Fruit fly (Drosophila melanogaster) whole organism, embryonic: Measurements from ENCODE around the gene CG12608.

ENCODE experiments used
- B-H1 ChIP-seq: fragments of 200-800 bp; sonication (Bioruptor generic); IDR thresholded peaks from 3 replicates; pipeline ENCODE4 v1.3.6; 2022; ENCODE audit warnings: missing biosample characterization, missing genetic modification characterization
- B-H2 ChIP-seq: fragments of 200-800 bp; sonication (Bioruptor generic); optimal IDR thresholded peaks from 2 replicates; lab custom pipeline; 2018; ENCODE audit warnings: missing biosample characterization, mild to moderate bottlenecking, missing genetic modification characterization
- CG10209 ChIP-seq: fragments of 200-800 bp; sonication (Bioruptor generic); optimal IDR thresholded peaks from 3 replicates; lab custom pipeline; 2017; ENCODE audit warnings: missing biosample characterization, mild to moderate bottlenecking, missing genetic modification characterization, missing genetic modification reagents
- CG10431 ChIP-seq: fragments of 200-800 bp; sonication (Bioruptor generic); optimal IDR thresholded peaks from 3 replicates; lab custom pipeline; 2018; ENCODE audit warnings: missing biosample characterization, mild to moderate bottlenecking, missing genetic modification characterization
- CG10462 ChIP-seq: fragments of 200-800 bp; sonication (Bioruptor generic); optimal IDR thresholded peaks from 2 replicates; lab custom pipeline; 2016; ENCODE audit warnings: missing biosample characterization, missing genetic modification characterization
- CG10959 ChIP-seq: fragments of 200-800 bp; sonication (Bioruptor generic); IDR thresholded peaks from 2 replicates; pipeline ENCODE4 v1.3.6; 2022; ENCODE audit warnings: missing biosample characterization, missing genetic modification characterization
- CG11398 ChIP-seq: fragments of 200-800 bp; sonication (Bioruptor generic); optimal IDR thresholded peaks from 2 replicates; lab custom pipeline; 2016; ENCODE audit warnings: missing biosample characterization, missing genetic modification characterization
- CG11695 ChIP-seq: fragments of 200-800 bp; sonication (Bioruptor generic); IDR thresholded peaks from 3 replicates; pipeline ENCODE4 v1.3.6; 2022; ENCODE audit warnings: missing biosample characterization, missing genetic modification characterization
- CG11696 ChIP-seq: fragments of 200-800 bp; sonication (Bioruptor generic); IDR thresholded peaks from 2 replicates; pipeline ENCODE4 v1.3.6; 2022; ENCODE audit warnings: missing biosample characterization, missing genetic modification characterization
- CG12219 ChIP-seq: fragments of 200-800 bp; sonication (Bioruptor generic); optimal IDR thresholded peaks from 3 replicates; lab custom pipeline; 2018; ENCODE audit warnings: missing biosample characterization, mild to moderate bottlenecking, missing genetic modification characterization
- CG15601 ChIP-seq: fragments of 200-800 bp; sonication (Bioruptor generic); optimal IDR thresholded peaks from 3 replicates; lab custom pipeline; 2019; ENCODE audit warnings: missing biosample characterization, mild to moderate bottlenecking, missing genetic modification characterization, moderate library complexity
- CG17186 ChIP-seq: fragments of 200-800 bp; sonication (Bioruptor generic); optimal IDR thresholded peaks from 3 replicates; lab custom pipeline; 2017; ENCODE audit warnings: missing biosample characterization, missing genetic modification reagents, missing genetic modification characterization
- CG2678 ChIP-seq: fragments of 200-800 bp; sonication (Bioruptor generic); optimal IDR thresholded peaks from 3 replicates; lab custom pipeline; 2019; ENCODE audit warnings: missing biosample characterization, mild to moderate bottlenecking, missing genetic modification characterization, moderate library complexity
- CG30020 ChIP-seq: fragments of 200-800 bp; optimal IDR thresholded peaks from 2 replicates; lab custom pipeline; 2019; ENCODE audit warnings: missing biosample characterization, mild to moderate bottlenecking, missing genetic modification characterization, moderate library complexity
- CG31441 ChIP-seq: fragments of 200-800 bp; sonication (Bioruptor generic); IDR thresholded peaks from 2 replicates; pipeline ENCODE4 v1.3.6; 2022; ENCODE audit warnings: missing biosample characterization, missing genetic modification characterization
- CG34422 ChIP-seq: fragments of 200-800 bp; sonication (Bioruptor generic); IDR thresholded peaks from 3 replicates; pipeline ENCODE4 v1.3.6; 2022; ENCODE audit warnings: missing biosample characterization, missing genetic modification characterization
- CG4820 ChIP-seq: fragments of 200-800 bp; sonication (Bioruptor generic); optimal IDR thresholded peaks from 3 replicates; lab custom pipeline; 2016; ENCODE audit warnings: missing biosample characterization, missing genetic modification characterization
- CG6272 ChIP-seq: fragments of 200-800 bp; sonication (Bioruptor generic); IDR thresholded peaks from 2 replicates; pipeline ENCODE4 v1.3.6; 2022; ENCODE audit warnings: missing biosample characterization, missing genetic modification characterization
- CG6854 ChIP-seq: fragments of 200-800 bp; sonication (Bioruptor generic); optimal IDR thresholded peaks from 3 replicates; lab custom pipeline; 2017; ENCODE audit warnings: missing biosample characterization, mild to moderate bottlenecking, missing genetic modification characterization
- CG7963 ChIP-seq: fragments of 200-800 bp; sonication (Bioruptor generic); IDR thresholded peaks from 3 replicates; pipeline ENCODE4 v1.3.6; 2022; ENCODE audit warnings: missing biosample characterization, missing genetic modification characterization; ENCODE audit not compliant: partially characterized antibody
- CG7987 ChIP-seq: fragments of 200-800 bp; sonication (Bioruptor generic); optimal IDR thresholded peaks from 2 replicates; lab custom pipeline; 2018; ENCODE audit warnings: missing biosample characterization, mild to moderate bottlenecking, missing genetic modification characterization, moderate library complexity
- CG9215 ChIP-seq: fragments of 200-800 bp; sonication (Bioruptor generic); IDR thresholded peaks from 2 replicates; pipeline ENCODE4 v1.3.6; 2022; ENCODE audit warnings: missing biosample characterization, missing genetic modification characterization
- CG9817 ChIP-seq: fragments of 200-800 bp; sonication (Bioruptor generic); optimal IDR thresholded peaks from 2 replicates; lab custom pipeline; 2018; ENCODE audit warnings: missing biosample characterization, mild to moderate bottlenecking, missing genetic modification characterization, moderate library complexity
- D19A ChIP-seq: fragments of 200-800 bp; optimal IDR thresholded peaks from 3 replicates; lab custom pipeline; 2019; ENCODE audit warnings: missing biosample characterization, mild to moderate bottlenecking, missing genetic modification characterization, moderate library complexity
- H2.0 ChIP-seq: fragments of 200-800 bp; sonication (Bioruptor generic); IDR thresholded peaks from 2 replicates; pipeline ENCODE4 v1.3.6; 2022; ENCODE audit warnings: missing biosample characterization, missing genetic modification characterization
- Hmx ChIP-seq: fragments of 200-800 bp; sonication (Bioruptor generic); optimal IDR thresholded peaks from 2 replicates; lab custom pipeline; 2016; ENCODE audit warnings: missing biosample characterization, missing genetic modification characterization
- Hr51 ChIP-seq, 2 experiments: fragments of 200-800 bp; sonication (Bioruptor generic); optimal IDR thresholded peaks; 2 replicates in 1 of 2; 3 replicates in 1 of 2; lab custom pipeline; 2016 to 2018; ENCODE audit warnings: missing biosample characterization in 2 of 2, missing genetic modification characterization in 2 of 2, mild to moderate bottlenecking in 1 of 2, moderate library complexity in 1 of 2
- Lpt ChIP-seq: fragments of >200 bp; optimal IDR thresholded peaks from 2 replicates; lab custom pipeline; 2018; ENCODE audit warnings: missing biosample characterization, missing genetic modification characterization
- Mad ChIP-seq: fragments of 200-800 bp; sonication (Bioruptor generic); optimal IDR thresholded peaks from 2 replicates; lab custom pipeline; 2016; ENCODE audit warnings: missing biosample characterization, missing genetic modification characterization
- Nf-YA ChIP-seq: fragments of 200-800 bp; sonication (Bioruptor generic); IDR thresholded peaks from 2 replicates; pipeline ENCODE4 v1.3.6; 2022; ENCODE audit warnings: missing biosample characterization, missing genetic modification characterization
- Oaz ChIP-seq: fragments of 200-800 bp; sonication (Bioruptor generic); IDR thresholded peaks from 2 replicates; pipeline ENCODE4 v1.3.6; 2022; ENCODE audit warnings: missing biosample characterization, missing genetic modification characterization
- Optix ChIP-seq: fragments of 200-800 bp; sonication (Bioruptor generic); IDR thresholded peaks from 3 replicates; pipeline ENCODE4 v1.3.6; 2022; ENCODE audit warnings: missing biosample characterization, missing genetic modification characterization
- Sox102F ChIP-seq: fragments of 200-800 bp; sonication (Bioruptor generic); optimal IDR thresholded peaks from 2 replicates; lab custom pipeline; 2018; ENCODE audit warnings: missing biosample characterization, mild to moderate bottlenecking, missing genetic modification characterization, moderate library complexity
- cg ChIP-seq: fragments of 200-800 bp; sonication (Bioruptor generic); optimal IDR thresholded peaks from 3 replicates; lab custom pipeline; 2019; ENCODE audit warnings: missing biosample characterization, mild to moderate bottlenecking, missing genetic modification characterization, moderate library complexity
- danr ChIP-seq: fragments of 200-800 bp; sonication (Bioruptor generic); IDR thresholded peaks from 2 replicates; pipeline ENCODE4 v1.3.6; 2022; ENCODE audit warnings: missing biosample characterization, missing genetic modification characterization
- dati ChIP-seq: fragments of 200-800 bp; sonication (Bioruptor generic); IDR thresholded peaks from 2 replicates; pipeline ENCODE4 v1.3.6; 2022; ENCODE audit warnings: missing biosample characterization, missing genetic modification characterization
- ftz-f1 ChIP-seq: fragments of 200-800 bp; sonication (Bioruptor generic); optimal IDR thresholded peaks from 2 replicates; lab custom pipeline; 2016; ENCODE audit warnings: missing biosample characterization, missing genetic modification characterization
- gce ChIP-seq: fragments of 200-800 bp; sonication (Bioruptor generic); IDR thresholded peaks from 3 replicates; pipeline ENCODE4 v1.3.6; 2022; ENCODE audit warnings: missing biosample characterization, missing genetic modification characterization
- gsb ChIP-seq: fragments of 200-800 bp; sonication (Bioruptor generic); IDR thresholded peaks from 2 replicates; pipeline ENCODE4 v1.3.6; 2022; ENCODE audit warnings: missing biosample characterization, missing genetic modification characterization
- hb ChIP-seq: fragments of 200-800 bp; sonication (Bioruptor generic); IDR thresholded peaks from 3 replicates; pipeline ENCODE4 v1.3.6; 2022; ENCODE audit warnings: missing biosample characterization, missing genetic modification characterization; ENCODE audit not compliant: partially characterized antibody
- ind ChIP-seq: fragments of 200-800 bp; sonication (Bioruptor generic); optimal IDR thresholded peaks from 3 replicates; lab custom pipeline; 2016; ENCODE audit warnings: missing biosample characterization, missing genetic modification characterization
- jigr1 ChIP-seq: fragments of 200-800 bp; sonication (Bioruptor generic); IDR thresholded peaks from 3 replicates; pipeline ENCODE4 v1.3.6; 2022; ENCODE audit warnings: missing biosample characterization, missing genetic modification characterization
- lbe ChIP-seq: fragments of 200-800 bp; sonication (Bioruptor generic); optimal IDR thresholded peaks from 2 replicates; lab custom pipeline; 2016; ENCODE audit warnings: missing biosample characterization, mild to moderate bottlenecking, missing genetic modification characterization
- odd ChIP-seq: fragments of 200-800 bp; sonication (Bioruptor generic); optimal IDR thresholded peaks from 2 replicates; lab custom pipeline; 2017; ENCODE audit warnings: missing biosample characterization, mild to moderate bottlenecking, missing genetic modification characterization
- org-1 ChIP-seq: fragments of 200-800 bp; sonication (Bioruptor generic); optimal IDR thresholded peaks from 2 replicates; lab custom pipeline; 2017; ENCODE audit warnings: missing biosample characterization, missing genetic modification characterization
- pnt ChIP-seq: fragments of 200-800 bp; sonication (Bioruptor generic); optimal IDR thresholded peaks from 3 replicates; lab custom pipeline; 2016; ENCODE audit warnings: missing biosample characterization, missing genetic modification characterization
- pros ChIP-seq: fragments of 200-800 bp; sonication (Bioruptor generic); optimal IDR thresholded peaks from 3 replicates; lab custom pipeline; 2019; ENCODE audit warnings: missing biosample characterization, mild to moderate bottlenecking, missing genetic modification characterization, moderate library complexity
- pum ChIP-seq: fragments of 200-800 bp; sonication (Bioruptor generic); optimal IDR thresholded peaks from 2 replicates; lab custom pipeline; 2016; ENCODE audit warnings: missing biosample characterization, missing genetic modification characterization
- rib ChIP-seq: fragments of 200-800 bp; sonication (Bioruptor generic); IDR thresholded peaks from 2 replicates; pipeline ENCODE4 v1.3.6; 2022; ENCODE audit warnings: missing biosample characterization, missing genetic modification characterization
- slp2 ChIP-seq: fragments of 200-800 bp; sonication (Bioruptor generic); optimal IDR thresholded peaks from 2 replicates; lab custom pipeline; 2016; ENCODE audit warnings: missing biosample characterization, missing genetic modification characterization
- sr ChIP-seq: fragments of 200-800 bp; sonication (Bioruptor generic); IDR thresholded peaks from 3 replicates; pipeline ENCODE4 v1.3.6; 2022; ENCODE audit warnings: missing biosample characterization, missing genetic modification characterization
- zfh2 ChIP-seq: fragments of 200-800 bp; sonication (Bioruptor generic); optimal IDR thresholded peaks from 2 replicates; lab custom pipeline; 2016; ENCODE audit warnings: missing biosample characterization, missing genetic modification characterization

Gene CG12608

DNA sequence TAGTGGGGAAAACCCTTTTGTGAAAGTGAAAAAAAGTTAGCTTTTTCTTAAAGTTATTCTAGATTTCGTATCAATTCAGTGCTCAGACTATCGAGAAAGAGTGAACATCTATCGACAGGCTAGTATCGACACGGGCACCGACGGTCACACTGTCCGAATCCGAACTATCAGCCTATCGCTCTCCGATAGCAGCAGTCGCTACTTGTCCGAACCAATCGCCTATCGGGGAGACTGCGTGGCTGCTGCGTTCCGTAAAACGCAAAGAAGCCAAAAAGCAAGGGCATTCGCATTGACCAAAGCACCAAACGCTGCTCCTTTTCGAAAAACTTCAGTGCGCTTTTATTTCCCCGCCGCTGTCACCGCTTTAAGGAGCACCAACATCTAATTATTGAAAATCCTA is 25.1 kb downstream of the CG12608 start, which contains the start of gene Top1 (continued):
- TF ChIP-seq gsb = no peak
- TF ChIP-seq CG17186 (GFP tag; lab: Kevin White, UChicago) = peak; percentile 56
- no peak for TF ChIP-seq Nf-YA (GFP tag; lab: Robert Waterston, UW)
- peak; percentile 8 for TF ChIP-seq CG15601 (tag; lab: Kevin White, UChicago)
- no peak for TF ChIP-seq Lpt (GFP tag; lab: Kevin White, UChicago)
- TF ChIP-seq CG10209 (GFP tag; lab: Kevin White, UChicago) = no peak
- peak; percentile 39 for TF ChIP-seq CG7987 (GFP tag; lab: Kevin White, UChicago)
- no peak for TF ChIP-seq Optix (GFP tag; lab: Robert Waterston, UW)
- TF ChIP-seq CG11696 (GFP tag; lab: Robert Waterston, UW) = no peak
- no peak for TF ChIP-seq odd
- TF ChIP-seq Oaz (GFP tag; lab: Robert Waterston, UW) = no peak
- TF ChIP-seq CG10959 = no peak
- peak; percentile 95 for TF ChIP-seq hb (GFP tag; lab: Robert Waterston, UW)
- TF ChIP-seq H2.0 (GFP tag; lab: Robert Waterston, UW) = 0 out of 2 replicates have a peak, but pooled peaks have one; percentile 12
- peak; percentile 48; the same call in 1 of the 2 replicates for TF ChIP-seq CG9215
- TF ChIP-seq CG31441 (GFP tag; lab: Robert Waterston, UW) = peak; percentile 59
- TF ChIP-seq B-H2 = peak; percentile 40
- no peak for TF ChIP-seq sr (GFP tag; lab: Robert Waterston, UW)
- 0 out of 3 replicates have a peak, but pooled peaks have one; percentile 35 for TF ChIP-seq CG34422 (GFP tag; lab: Robert Waterston, UW)
- TF ChIP-seq CG10431 (GFP tag; lab: Kevin White, UChicago) = no peak
- no peak for TF ChIP-seq zfh2 (GFP tag; lab: Kevin White, UChicago)
- TF ChIP-seq org-1 (GFP tag; lab: Kevin White, UChicago) = no peak
- TF ChIP-seq lbe (GFP tag; lab: Kevin White, UChicago) = no peak
- no peak for TF ChIP-seq Hmx
- TF ChIP-seq CG30020 (tag; lab: Kevin White, UChicago) = peak; percentile 46
- no peak for TF ChIP-seq Mad
- no peak for TF ChIP-seq danr (GFP tag; lab: Robert Waterston, UW)
- TF ChIP-seq CG10462 = no peak
- no peak for TF ChIP-seq B-H1 (GFP tag; lab: Robert Waterston, UW)
- TF ChIP-seq Hr51 (GFP tag; optimal IDR thresholded peaks at IDR 0.05; lab: Kevin White, UChicago) = no peak
- TF ChIP-seq jigr1 (GFP tag; lab: Robert Waterston, UW) = no peak
- no peak for TF ChIP-seq pros (GFP tag; lab: Kevin White, UChicago)
- no peak for TF ChIP-seq CG6854
- 0 out of 2 replicates have a peak, but pooled peaks have one; percentile 12 for TF ChIP-seq rib (GFP tag; lab: Robert Waterston, UW)
- TF ChIP-seq CG2678 (tag; lab: Kevin White, UChicago) = no peak
- TF ChIP-seq dati (GFP tag; lab: Robert Waterston, UW) = no peak
- TF ChIP-seq CG11398 (GFP tag; lab: Kevin White, UChicago) = no peak
- TF ChIP-seq CG6272 (GFP tag; lab: Robert Waterston, UW) = peak; percentile 55
- no peak for TF ChIP-seq pum (GFP tag; lab: Kevin White, UChicago)
- TF ChIP-seq ind (GFP tag; lab: Kevin White, UChicago) = peak; percentile 4
- TF ChIP-seq slp2 = peak; percentile 11
- TF ChIP-seq CG4820 (GFP tag; lab: Kevin White, UChicago) = no peak
- no peak for TF ChIP-seq CG9817
- no peak for TF ChIP-seq ftz-f1 (GFP tag; lab: Kevin White, UChicago)
- no peak for TF ChIP-seq D19A (tag; lab: Kevin White, UChicago)
- TF ChIP-seq Sox102F (GFP tag; lab: Kevin White, UChicago) = no peak
- TF ChIP-seq CG7963 = peak; percentile 96
- peak; percentile 63; the same call in 1 of the 3 replicates for TF ChIP-seq gce (GFP tag; lab: Robert Waterston, UW)
- no peak for TF ChIP-seq pnt
- TF ChIP-seq CG12219 (GFP tag; lab: Kevin White, UChicago) = no peak
- no peak for TF ChIP-seq cg
- TF ChIP-seq CG11695 (GFP tag; lab: Robert Waterston, UW) = no peak
